Worm (Caenorhabditis elegans) whole organism, L1 larva: Measurements from ENCODE around the gene chil-1.

Source experiments
- C16A3.4 ChIP-seq: fragments of 150-350 bp; optimal IDR thresholded peaks from 2 replicates; lab custom pipeline; 2014; ENCODE audit warnings: missing biosample characterization, missing genetic modification characterization
- aly-2 ChIP-seq: fragments of 150-350 bp; optimal IDR thresholded peaks from 2 replicates; lab custom pipeline; 2014; ENCODE audit warnings: missing biosample characterization, missing genetic modification characterization
- ceh-63 ChIP-seq: fragments of 200-800 bp; sonication (Bioruptor generic); optimal IDR thresholded peaks from 2 replicates; lab custom pipeline; 2018; ENCODE audit warnings: mild to moderate bottlenecking, missing genetic modification characterization, missing compliant biosample characterization
- ceh-82 ChIP-seq, 3 experiments: fragments of 150-350 bp in 1 of 3; sonication (generic microtip) in 2 of 3; optimal IDR thresholded peaks; 2 replicates each; lab custom pipeline; 2014 to 2017; ENCODE audit warnings: missing biosample characterization in 3 of 3, missing genetic modification characterization in 3 of 3
- dpl-1 ChIP-seq, 3 experiments: fragments of 150-350 bp in 2 of 3; sonication (generic microtip) in 1 of 3; optimal IDR thresholded peaks; 2 replicates each; lab custom pipeline; 2014 to 2017; ENCODE audit warnings: missing biosample characterization in 3 of 3, missing genetic modification characterization in 3 of 3, missing genetic modification reagents in 3 of 3
- efl-3 ChIP-seq: fragments of 200-800 bp; sonication (Bioruptor generic); optimal IDR thresholded peaks from 2 replicates; lab custom pipeline; 2018; ENCODE audit warnings: mild to moderate bottlenecking, missing genetic modification characterization, missing compliant biosample characterization
- egl-13 ChIP-seq: sonication (generic microtip); optimal IDR thresholded peaks from 2 replicates; lab custom pipeline; 2016; ENCODE audit warnings: missing genotype, missing genetic modification reagents, missing genetic modification characterization, missing compliant biosample characterization
- egl-27 ChIP-seq, 2 experiments: fragments of 150-350 bp in 1 of 2; sonication (generic microtip); optimal IDR thresholded peaks; 3 replicates each; lab custom pipeline; 2017 to 2018; ENCODE audit warnings: missing biosample characterization in 2 of 2, missing genetic modification characterization in 2 of 2, missing genetic modification reagents in 2 of 2
- ets-5 ChIP-seq: fragments of 200-800 bp; sonication (Bioruptor generic); IDR thresholded peaks from 2 replicates; pipeline ENCODE4 v1.3.6; 2022; ENCODE audit warnings: missing genetic modification characterization, missing compliant biosample characterization
- fkh-10 ChIP-seq: sonication (generic microtip); optimal IDR thresholded peaks from 2 replicates; lab custom pipeline; 2017; ENCODE audit warnings: missing biosample characterization, missing genetic modification reagents, missing genetic modification characterization
- fkh-8 ChIP-seq: sonication (generic microtip); optimal IDR thresholded peaks from 2 replicates; lab custom pipeline; 2016; ENCODE audit warnings: mild to moderate bottlenecking, missing genetic modification characterization, missing compliant biosample characterization
- fos-1 ChIP-seq: fragments of 150-350 bp; optimal IDR thresholded peaks from 2 replicates; lab custom pipeline; 2014; ENCODE audit warnings: missing biosample characterization, missing genetic modification characterization
- hpl-2 ChIP-seq: fragments of 150-350 bp; optimal IDR thresholded peaks from 2 replicates; lab custom pipeline; 2014; ENCODE audit warnings: missing biosample characterization, missing genetic modification reagents, missing genetic modification characterization
- irx-1 ChIP-seq: sonication (generic microtip); optimal IDR thresholded peaks from 2 replicates; lab custom pipeline; 2016; ENCODE audit warnings: missing genetic modification characterization, missing compliant biosample characterization
- jun-1 ChIP-seq: fragments of 150-350 bp; optimal IDR thresholded peaks from 2 replicates; lab custom pipeline; 2014; ENCODE audit warnings: missing biosample characterization, missing genetic modification reagents, missing genetic modification characterization
- lin-15B ChIP-seq: fragments of 150-350 bp; sonication (generic microtip); optimal IDR thresholded peaks from 3 replicates; lab custom pipeline; 2014; ENCODE audit warnings: missing biosample characterization, missing genetic modification characterization
- lin-35 ChIP-seq, 2 experiments: fragments of 150-350 bp; optimal IDR thresholded peaks; 2 replicates each; lab custom pipeline; 2014; ENCODE audit warnings: missing biosample characterization in 2 of 2, missing genetic modification characterization in 2 of 2, missing genetic modification reagents in 2 of 2
- lsy-2 ChIP-seq, 2 experiments: fragments of 150-350 bp; optimal IDR thresholded peaks; 2 replicates each; lab custom pipeline; 2014; ENCODE audit warnings: missing biosample characterization in 2 of 2, missing genetic modification characterization in 2 of 2
- mab-9 ChIP-seq: fragments of 200-800 bp; sonication (Bioruptor generic); IDR thresholded peaks from 2 replicates; pipeline ENCODE4 v1.3.6; 2022; ENCODE audit warnings: missing genetic modification reagents, missing genetic modification characterization, missing compliant biosample characterization
- mdl-1 ChIP-seq, 2 experiments: fragments of 150-350 bp; optimal IDR thresholded peaks; 2 replicates each; lab custom pipeline; 2014 to 2017; ENCODE audit warnings: missing biosample characterization in 2 of 2, missing genetic modification characterization in 2 of 2, inconsistent platforms in 1 of 2
- nhr-76 ChIP-seq: sonication (generic microtip); optimal IDR thresholded peaks from 2 replicates; lab custom pipeline; 2017; ENCODE audit warnings: missing biosample characterization, missing genetic modification characterization
- nhr-84 ChIP-seq: sonication (generic microtip); optimal IDR thresholded peaks from 2 replicates; lab custom pipeline; 2017; ENCODE audit warnings: missing biosample characterization, missing genetic modification characterization
- nhr-90 ChIP-seq: sonication (generic microtip); optimal IDR thresholded peaks from 2 replicates; lab custom pipeline; 2016; ENCODE audit warnings: mild to moderate bottlenecking, missing genetic modification characterization, missing compliant biosample characterization; ENCODE audit not compliant: poor library complexity
- pag-3 ChIP-seq: sonication (generic microtip); optimal IDR thresholded peaks from 2 replicates; lab custom pipeline; 2017; ENCODE audit warnings: missing genetic modification characterization, mild to moderate bottlenecking, missing compliant biosample characterization, antibody characterized with exemption, borderline replicate concordance; ENCODE audit not compliant: insufficient read depth
- pax-3 ChIP-seq: fragments of 200-800 bp; sonication (Bioruptor generic); optimal IDR thresholded peaks from 2 replicates; lab custom pipeline; 2018; ENCODE audit warnings: mild to moderate bottlenecking, missing genetic modification characterization, moderate library complexity, missing compliant biosample characterization
- skn-1 ChIP-seq: fragments of 150-350 bp; optimal IDR thresholded peaks from 2 replicates; lab custom pipeline; 2014; ENCODE audit warnings: missing biosample characterization, missing genetic modification characterization
- snpc-4 ChIP-seq: fragments of 150-350 bp; optimal IDR thresholded peaks from 2 replicates; lab custom pipeline; 2014; ENCODE audit warnings: missing biosample characterization, missing genetic modification characterization
- sptf-1 ChIP-seq: fragments of 150-350 bp; optimal IDR thresholded peaks from 2 replicates; lab custom pipeline; 2014; ENCODE audit warnings: missing biosample characterization, missing genetic modification characterization
- sup-37 ChIP-seq: fragments of 200-800 bp; sonication (Bioruptor generic); optimal IDR thresholded peaks from 2 replicates; lab custom pipeline; 2018; ENCODE audit warnings: mild to moderate bottlenecking, missing genetic modification characterization, missing compliant biosample characterization
- swsn-7 ChIP-seq: sonication (generic microtip); optimal IDR thresholded peaks from 2 replicates; lab custom pipeline; 2016; ENCODE audit warnings: missing genetic modification characterization, missing compliant biosample characterization
- tbx-2 ChIP-seq: sonication (generic microtip); optimal IDR thresholded peaks from 2 replicates; lab custom pipeline; 2016; ENCODE audit warnings: missing genetic modification characterization, missing compliant biosample characterization
- tlp-1 ChIP-seq: fragments of 150-350 bp; optimal IDR thresholded peaks from 2 replicates; lab custom pipeline; 2014; ENCODE audit warnings: missing biosample characterization, missing genetic modification characterization
- unc-30 ChIP-seq: sonication (generic microtip); optimal IDR thresholded peaks from 2 replicates; lab custom pipeline; 2017; ENCODE audit warnings: missing biosample characterization, missing genetic modification characterization
- unc-62 ChIP-seq: fragments of 150-350 bp; optimal IDR thresholded peaks from 2 replicates; lab custom pipeline; 2014; ENCODE audit warnings: missing biosample characterization, missing genetic modification reagents, missing genetic modification characterization
- unc-98 ChIP-seq: fragments of 200-800 bp; sonication (Bioruptor generic); IDR thresholded peaks from 2 replicates; pipeline ENCODE4 v1.3.6; 2022; ENCODE audit warnings: missing genetic modification characterization, missing compliant biosample characterization
- vab-15 ChIP-seq: sonication (generic microtip); optimal IDR thresholded peaks from 2 replicates; lab custom pipeline; 2017; ENCODE audit warnings: missing genotype, mild to moderate bottlenecking, missing genetic modification characterization, missing compliant biosample characterization
- xbp-1 ChIP-seq: sonication (generic microtip); optimal IDR thresholded peaks from 2 replicates; lab custom pipeline; 2016; ENCODE audit warnings: missing genetic modification characterization, missing compliant biosample characterization
- zag-1 ChIP-seq: fragments of 150-350 bp; optimal IDR thresholded peaks from 2 replicates; lab custom pipeline; 2014; ENCODE audit warnings: missing biosample characterization, missing genetic modification characterization
- ztf-11 ChIP-seq, 2 experiments: sonication (generic microtip); optimal IDR thresholded peaks; 2 replicates each; lab custom pipeline; 2016 to 2017; ENCODE audit warnings: missing genetic modification characterization in 2 of 2, missing biosample characterization in 1 of 2, missing compliant biosample characterization in 1 of 2
- ztf-4 ChIP-seq: fragments of 150-350 bp; optimal IDR thresholded peaks from 2 replicates; lab custom pipeline; 2014; ENCODE audit warnings: missing biosample characterization, missing genetic modification characterization

Gene chil-1

DNA sequence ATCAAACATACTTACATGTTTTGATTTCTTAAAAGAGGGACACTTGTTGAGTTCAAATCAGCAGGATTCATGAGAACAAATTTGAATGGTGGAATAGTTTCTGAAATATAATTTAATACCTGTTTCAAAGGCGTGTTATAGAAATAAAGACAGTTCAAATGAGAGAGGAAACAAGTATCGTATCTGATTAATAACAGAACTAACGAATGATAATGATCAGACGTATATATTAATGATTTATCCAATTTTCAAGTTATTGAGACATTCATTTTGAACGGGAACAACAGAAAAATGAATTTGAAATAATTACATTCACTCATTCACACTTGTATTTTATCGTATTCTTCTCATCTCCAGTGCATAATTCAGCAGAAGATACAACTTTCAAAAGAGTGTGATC lies 10.7 kb downstream of the chil-1 start, which contains the start of gene chil-4:
TSS of gene chil-4 (minus strand) at position 101 of the 400 bp plus-strand sequence.
- TF ChIP-seq ets-5 (GFP tag; lab: Robert Waterston, UW) (no peak), tbx-2 (tag; lab: Kevin White, UChicago) (no peak), pax-3 (tag; lab: Kevin White, UChicago) (no peak), irx-1 (no peak), fkh-8 (no peak), lin-15B (tag; lab: Kevin White, UChicago) (no peak), unc-98 (GFP tag; lab: Robert Waterston, UW) (no peak)

DNA sequence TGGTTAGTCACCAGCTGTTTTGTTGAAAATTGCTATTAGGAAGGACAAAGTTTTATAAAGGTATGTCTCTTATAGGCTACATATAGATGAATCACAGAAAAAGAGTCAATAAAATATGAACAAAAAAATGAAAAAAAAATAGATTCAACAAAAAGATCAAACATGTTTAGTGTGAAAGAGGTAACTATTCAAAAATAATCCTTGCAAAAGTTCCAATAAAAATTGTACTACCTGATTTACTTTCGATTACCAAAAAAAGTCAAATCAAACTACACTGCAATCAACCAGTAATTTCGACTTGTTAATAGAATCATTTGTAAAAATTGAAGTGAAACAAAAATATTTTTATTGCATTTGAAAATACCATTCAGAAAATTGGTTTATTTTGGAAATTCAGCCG lies 15.3 kb downstream of the chil-1 start, which contains the start of gene ZK938.10:
TSS of gene ZK938.10 (minus strand) at position 101 of the 400 bp plus-strand sequence.
- TF ChIP-seq hpl-2: no peak
- no peak for TF ChIP-seq sup-37 (GFP tag; lab: Kevin White, UChicago)
- TF ChIP-seq fos-1 (tag; lab: Kevin White, UChicago): no peak
- no peak for TF ChIP-seq nhr-84 (tag; lab: Kevin White, UChicago)
- no peak for TF ChIP-seq ets-5 (GFP tag; lab: Robert Waterston, UW)
- no peak for TF ChIP-seq lin-15B (tag; lab: Kevin White, UChicago)
- no peak for TF ChIP-seq lsy-2 (tag; optimal IDR thresholded peaks at IDR 0.05; lab: Kevin White, UChicago)
- no peak for TF ChIP-seq efl-3
- no peak for TF ChIP-seq skn-1 (tag; lab: Kevin White, UChicago)
- no peak for TF ChIP-seq aly-2 (tag; lab: Kevin White, UChicago)
- no peak for TF ChIP-seq pag-3
- no peak for TF ChIP-seq snpc-4 (tag; lab: Kevin White, UChicago)
- no peak for TF ChIP-seq swsn-7 (tag; lab: Kevin White, UChicago)
- no peak for TF ChIP-seq lin-35 (GFP tag; optimal IDR thresholded peaks at IDR 0.05; lab: Kevin White, UChicago)
- TF ChIP-seq jun-1 (tag; lab: Kevin White, UChicago): no peak
- no peak for TF ChIP-seq sptf-1
- no peak for TF ChIP-seq unc-30
- no peak for TF ChIP-seq mab-9 (GFP tag; lab: Robert Waterston, UW)
- TF ChIP-seq egl-27 (tag; optimal IDR thresholded peaks at IDR 0.05; lab: Kevin White, UChicago): no peak
- no peak for TF ChIP-seq dpl-1 (GFP tag; optimal IDR thresholded peaks at IDR 0.05; lab: Kevin White, UChicago)
- TF ChIP-seq, all 84 proteins: peak for 0

DNA sequence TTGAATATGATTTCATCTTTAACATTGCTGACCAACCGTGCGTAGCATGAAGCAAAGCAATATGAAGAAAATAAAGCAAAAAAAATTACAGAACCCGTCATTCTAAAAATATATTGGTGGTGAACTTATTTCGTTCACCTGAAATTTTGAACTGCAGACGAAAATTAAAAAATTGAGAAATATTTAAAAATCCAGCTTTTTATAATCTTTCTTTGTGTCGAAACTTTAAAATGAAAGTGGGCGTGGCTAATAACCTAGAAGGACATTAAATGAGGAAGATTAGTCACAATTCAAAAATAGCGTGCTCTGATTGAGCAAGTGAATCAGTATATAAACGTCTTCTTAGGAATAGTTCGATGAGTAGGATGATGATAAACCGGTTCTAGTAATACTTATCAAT lies 16.8 kb downstream of the chil-1 start, which contains the start of gene old-2:
TSS of gene old-2 (minus strand) at position 101 of the 400 bp plus-strand sequence.
- no peak for TF ChIP-seq nhr-90 (tag; lab: Kevin White, UChicago)
- no peak for TF ChIP-seq ceh-63
- no peak for TF ChIP-seq ztf-11 (tag; optimal IDR thresholded peaks at IDR 0.05; lab: Kevin White, UChicago)
- TF ChIP-seq fkh-10 (GFP tag; lab: Kevin White, UChicago): no peak
- TF ChIP-seq ceh-82 (tag; optimal IDR thresholded peaks at IDR 0.05; lab: Kevin White, UChicago): no peak
- no peak for TF ChIP-seq skn-1 (tag; lab: Kevin White, UChicago)
- TF ChIP-seq mdl-1 (tag; optimal IDR thresholded peaks at IDR 0.05; lab: Kevin White, UChicago): no peak
- no peak for TF ChIP-seq xbp-1 (tag; lab: Kevin White, UChicago)
- TF ChIP-seq C16A3.4 (tag; lab: Kevin White, UChicago): no peak
- TF ChIP-seq zag-1: no peak
- TF ChIP-seq pax-3 (tag; lab: Kevin White, UChicago): no peak
- TF ChIP-seq efl-3: no peak
- TF ChIP-seq pag-3: no peak
- TF ChIP-seq, all 84 proteins: peak for 0

DNA sequence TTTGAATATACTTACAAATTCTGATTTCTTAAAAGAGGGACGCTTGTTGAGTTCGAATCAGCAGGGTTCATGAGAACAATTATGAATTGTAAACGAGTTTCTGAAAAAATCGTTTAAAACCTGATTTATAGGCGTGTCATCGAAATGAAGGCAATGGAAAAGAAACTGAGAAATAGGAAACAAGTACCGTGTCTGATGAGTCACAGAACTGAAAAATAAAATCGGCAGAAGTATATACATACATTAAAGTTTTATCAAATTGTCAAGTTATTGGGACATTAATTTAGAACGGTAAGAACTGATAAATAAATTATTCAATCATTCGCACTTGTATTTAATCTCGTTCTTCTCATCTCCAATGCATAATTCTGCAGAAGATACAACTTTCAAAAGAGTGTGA lies 21.0 kb downstream of the chil-1 start, which contains the start of gene chil-9:
TSS of gene chil-9 (minus strand) at position 101 of the 400 bp plus-strand sequence.
- no peak for TF ChIP-seq vab-15 (tag; lab: Kevin White, UChicago)
- TF ChIP-seq tlp-1 (tag; lab: Kevin White, UChicago): no peak
- TF ChIP-seq egl-27 (tag; optimal IDR thresholded peaks at IDR 0.05; lab: Kevin White, UChicago): no peak
- no peak for TF ChIP-seq nhr-76 (tag; lab: Kevin White, UChicago)
- no peak for TF ChIP-seq irx-1
- no peak for TF ChIP-seq unc-62 (GFP tag; lab: Kevin White, UChicago)
- TF ChIP-seq ztf-4 (tag; lab: Kevin White, UChicago): no peak
- no peak for TF ChIP-seq egl-13 (tag; lab: Kevin White, UChicago)
- TF ChIP-seq pag-3: no peak
- no peak for TF ChIP-seq jun-1 (tag; lab: Kevin White, UChicago)
